Worm (Caenorhabditis elegans): Measurements from ENCODE around the gene metr-1.

DNA sequence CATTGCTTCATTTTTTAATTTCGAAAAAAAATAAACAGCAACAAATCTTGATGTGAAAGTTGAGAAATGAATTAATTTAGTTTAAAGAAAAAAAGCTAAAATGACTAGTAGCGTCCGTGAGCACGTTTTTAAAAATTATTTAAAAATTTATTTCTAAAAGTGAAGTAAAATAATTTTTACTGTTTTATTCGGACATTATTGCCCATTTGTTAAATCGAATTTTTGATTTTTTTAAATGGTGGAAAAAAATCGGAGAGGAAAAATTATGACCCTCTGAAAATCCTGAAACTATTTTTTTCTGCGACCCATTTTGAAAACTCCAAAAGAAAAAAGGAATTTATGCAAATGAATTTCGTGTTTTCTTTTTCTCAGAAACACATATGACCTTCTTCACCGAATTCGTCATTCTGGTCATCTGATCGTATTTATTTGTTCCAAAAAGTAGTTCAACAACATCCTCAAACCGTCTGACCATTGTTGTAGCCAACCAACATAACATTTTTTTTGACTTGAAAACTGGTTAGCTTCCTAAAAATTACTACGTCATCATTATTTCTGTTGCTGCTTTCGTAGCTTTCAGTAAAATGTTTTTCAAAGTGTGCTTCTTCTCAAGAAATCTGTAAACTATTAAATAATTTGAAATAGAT is 40.4 kb upstream of the metr-1 start, which contains the start of gene F44F4.3:
- TF ChIP-seq ztf-11 (tag; optimal IDR thresholded peaks at IDR 0.05) (no peak), unc-39 (tag; optimal IDR thresholded peaks at IDR 0.05) (no peak), nhr-10 (tag; optimal IDR thresholded peaks at IDR 0.05) (no peak), nhr-23 (tag; optimal IDR thresholded peaks at IDR 0.05) (no peak), ceh-82 (tag; optimal IDR thresholded peaks at IDR 0.05) (no peak), nhr-237 (tag; optimal IDR thresholded peaks at IDR 0.05) (no peak), fos-1 (tag; optimal IDR thresholded peaks at IDR 0.05) (no peak), nhr-12 (tag; optimal IDR thresholded peaks at IDR 0.05) (no peak), blmp-1 (tag; optimal IDR thresholded peaks at IDR 0.05; ENCODE audit: insufficient read depth) (no peak), egl-27 (tag; optimal IDR thresholded peaks at IDR 0.05) (no peak)

All from whole organism, L2 larva.